Fruit fly (Drosophila melanogaster): Measurements from ENCODE around the gene CG16782.

The CG16782 gene

dm6 chrX:3504251-3504650 lies 44.2 kb upstream of the CG16782 start (continued):
- TF ChIP-seq ken (GFP tag; IDR thresholded peaks at IDR 0.05) (no peak), CG6175 (GFP tag; IDR thresholded peaks at IDR 0.05) (no peak), CG33557 (GFP tag; optimal IDR thresholded peaks at IDR 0.05) (peak; percentile 1), sens (GFP tag) (peak; percentile 65), seq (GFP tag; IDR thresholded peaks at IDR 0.05) (no peak), Meics (GFP tag; optimal IDR thresholded peaks at IDR 0.05) (no peak), Ets97D (GFP tag; optimal IDR thresholded peaks at IDR 0.05) (peak; percentile 91), CG17361 (GFP tag; IDR thresholded peaks at IDR 0.05) (no peak), ash1 (GFP tag; optimal IDR thresholded peaks at IDR 0.05) (no peak), Oli (tag; optimal IDR thresholded peaks at IDR 0.05) (no peak), CG8089 (GFP tag; optimal IDR thresholded peaks at IDR 0.05) (no peak), CG9727 (GFP tag; optimal IDR thresholded peaks at IDR 0.05) (peak; percentile 9)

DNA sequence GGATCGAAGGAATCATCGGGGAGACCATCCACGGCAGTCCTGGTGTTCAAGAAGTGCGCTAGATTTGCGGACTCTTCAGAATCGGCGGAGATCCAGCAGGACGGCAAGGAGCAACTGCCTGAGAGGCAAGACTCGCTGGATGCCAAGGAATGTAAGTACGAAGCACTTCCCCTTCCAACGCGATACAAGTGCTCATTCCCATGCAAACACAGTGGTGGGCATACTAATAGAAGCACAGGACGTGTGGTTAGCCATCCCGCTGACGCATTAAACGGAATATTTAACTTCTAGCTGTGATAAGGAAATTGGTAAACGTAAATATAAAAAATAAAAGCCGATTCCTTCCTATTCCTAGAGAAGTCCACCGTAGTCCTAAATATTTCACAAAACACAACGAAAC lies 25.8 kb upstream of the CG16782 start:
- TF ChIP-seq Dip2 (GFP tag; IDR thresholded peaks at IDR 0.05) (no peak), Sox102F (GFP tag; optimal IDR thresholded peaks at IDR 0.05) (no peak), Xbp1 (GFP tag; optimal IDR thresholded peaks at IDR 0.05) (no peak), nerfin-1 (tag; optimal IDR thresholded peaks at IDR 0.05) (peak; percentile 95), CG6854 (GFP tag; optimal IDR thresholded peaks at IDR 0.05) (no peak), ash1 (GFP tag; optimal IDR thresholded peaks at IDR 0.05) (no peak), CG31388 (GFP tag; optimal IDR thresholded peaks at IDR 0.05) (no peak), ara (GFP tag; IDR thresholded peaks at IDR 0.05) (no peak), CG9817 (tag; optimal IDR thresholded peaks at IDR 0.05) (no peak), CG6791 (GFP tag; IDR thresholded peaks at IDR 0.05; ENCODE audit: partially characterized antibody) (no peak), CG34376 (GFP tag; optimal IDR thresholded peaks at IDR 0.05) (no peak), NK7.1 (GFP tag; optimal IDR thresholded peaks at IDR 0.05) (no peak), ssp (GFP tag; IDR thresholded peaks at IDR 0.05) (no peak), CG11696 (GFP tag; IDR thresholded peaks at IDR 0.05) (peak; percentile 79), vvl (GFP tag; IDR thresholded peaks at IDR 0.05) (no peak), wor (GFP tag; IDR thresholded peaks at IDR 0.05) (no peak), CG8944 (GFP tag; optimal IDR thresholded peaks at IDR 0.05) (no peak), CG9932 (GFP tag; IDR thresholded peaks at IDR 0.05) (no peak)

DNA sequence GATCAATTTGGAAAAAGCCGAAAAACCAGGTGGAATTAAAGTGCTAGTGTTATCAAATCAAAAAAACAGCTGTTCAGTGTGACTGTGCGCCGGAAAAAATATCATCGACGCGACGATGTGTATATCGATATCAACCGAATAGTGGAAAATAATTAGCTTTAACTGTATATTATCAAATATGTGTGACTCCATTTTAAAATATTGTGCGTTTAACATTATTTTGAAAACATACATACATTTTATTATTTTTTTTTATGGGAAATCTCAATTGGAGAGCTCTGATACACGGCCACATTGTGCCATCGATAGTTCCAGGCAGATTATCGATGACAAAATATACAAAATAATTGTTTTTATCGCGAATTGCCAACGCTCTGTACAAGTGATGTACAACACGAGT lies 25.3 kb upstream of the CG16782 start, which contains the start of the genes CG14270 and CG10803:
TSS of gene CG14270 (minus strand) at position 75 of the 400 bp plus-strand sequence.
TSS of gene CG10803 (plus strand) at position 347 of the 400 bp plus-strand sequence.
- TF ChIP-seq al (GFP tag; IDR thresholded peaks at IDR 0.05) (0 out of 2 replicates have a peak, but pooled peaks have one; percentile 19), Mad (GFP tag; optimal IDR thresholded peaks at IDR 0.05) (no peak), br (optimal IDR thresholded peaks at IDR 0.05) (no peak), CG9215 (GFP tag; IDR thresholded peaks at IDR 0.05) (0 out of 2 replicates have a peak, but pooled peaks have one; percentile 15), CrebB (tag; optimal IDR thresholded peaks at IDR 0.05) (no peak), CG14441 (GFP tag; IDR thresholded peaks at IDR 0.05) (no peak), unc-4 (GFP tag; IDR thresholded peaks at IDR 0.05; ENCODE audit: partially characterized antibody) (peak; percentile 85), zf30C (GFP tag; optimal IDR thresholded peaks at IDR 0.05) (no peak), gce (GFP tag; IDR thresholded peaks at IDR 0.05) (0 out of 3 replicates have a peak, but pooled peaks have one; percentile 17), knrl (GFP tag; IDR thresholded peaks at IDR 0.05; ENCODE audit: partially characterized antibody) (peak; percentile 88), CG8290 (GFP tag; optimal IDR thresholded peaks at IDR 0.05) (peak; percentile 38), CG8290 (tag; optimal IDR thresholded peaks at IDR 0.05) (no peak), TFAM (GFP tag; optimal IDR thresholded peaks at IDR 0.05) (no peak), Bdp1 (GFP tag; optimal IDR thresholded peaks at IDR 0.05) (no peak), lola (GFP tag; optimal IDR thresholded peaks at IDR 0.05) (peak in 1 of 3 experiments; percentile 7), pnt (GFP tag; optimal IDR thresholded peaks at IDR 0.05) (no peak), CG2129 (GFP tag; IDR thresholded peaks at IDR 0.05; ENCODE audit: partially characterized antibody) (peak; percentile 49), CG6175 (GFP tag; IDR thresholded peaks at IDR 0.05) (no peak), CG13894 (tag; optimal IDR thresholded peaks at IDR 0.05) (no peak), CG42726 (GFP tag; IDR thresholded peaks at IDR 0.05; ENCODE audit: partially characterized antibody) (no peak), CG5245 (GFP tag; optimal IDR thresholded peaks at IDR 0.05) (no peak), org-1 (GFP tag; optimal IDR thresholded peaks at IDR 0.05) (no peak), seq (GFP tag; IDR thresholded peaks at IDR 0.05) (no peak), pb (GFP tag; optimal IDR thresholded peaks at IDR 0.05) (no peak)
